Fruit fly (Drosophila melanogaster) whole organism, embryonic: ENCODE results near the gene CG4293.

ENCODE experiments used
- Asciz ChIP-seq: fragments of 200-800 bp; sonication (Bioruptor generic); optimal IDR thresholded peaks from 2 replicates; lab custom pipeline; 2017; ENCODE audit warnings: missing biosample characterization, mild to moderate bottlenecking, missing genetic modification characterization, missing genetic modification reagents
- C15 ChIP-seq: fragments of 200-800 bp; sonication (Bioruptor generic); IDR thresholded peaks from 3 replicates; pipeline ENCODE4 v1.3.6; 2022; ENCODE audit warnings: missing biosample characterization, missing genetic modification characterization
- CG10267 ChIP-seq: fragments of 200-800 bp; sonication (Bioruptor generic); optimal IDR thresholded peaks from 2 replicates; lab custom pipeline; 2018; ENCODE audit warnings: missing biosample characterization, mild to moderate bottlenecking, missing genetic modification characterization, moderate library complexity
- CG10565 ChIP-seq: fragments of 200-800 bp; sonication (Bioruptor generic); optimal IDR thresholded peaks from 3 replicates; lab custom pipeline; 2016; ENCODE audit warnings: missing biosample characterization, mild to moderate bottlenecking, missing genetic modification characterization
- CG11504 ChIP-seq: fragments of 200-800 bp; sonication (Bioruptor generic); optimal IDR thresholded peaks from 3 replicates; lab custom pipeline; 2019; ENCODE audit warnings: missing biosample characterization, mild to moderate bottlenecking, missing genetic modification characterization, moderate library complexity
- CG12236 ChIP-seq: fragments of 200-800 bp; sonication (Bioruptor generic); optimal IDR thresholded peaks from 2 replicates; lab custom pipeline; 2016; ENCODE audit warnings: missing biosample characterization, missing genetic modification characterization
- CG13624 ChIP-seq: fragments of 200-800 bp; sonication (Bioruptor generic); optimal IDR thresholded peaks from 2 replicates; lab custom pipeline; 2016; ENCODE audit warnings: missing biosample characterization, missing genetic modification characterization
- CG14441 ChIP-seq: fragments of 200-800 bp; sonication (Bioruptor generic); IDR thresholded peaks from 2 replicates; pipeline ENCODE4 v1.3.6; 2022; ENCODE audit warnings: missing biosample characterization, missing genetic modification characterization
- CG15601 ChIP-seq: fragments of 200-800 bp; sonication (Bioruptor generic); optimal IDR thresholded peaks from 3 replicates; lab custom pipeline; 2019; ENCODE audit warnings: missing biosample characterization, mild to moderate bottlenecking, missing genetic modification characterization, moderate library complexity
- CG1603 ChIP-seq: fragments of 200-800 bp; sonication (Bioruptor generic); optimal IDR thresholded peaks from 2 replicates; lab custom pipeline; 2019; ENCODE audit warnings: missing biosample characterization, mild to moderate bottlenecking, missing genetic modification characterization, moderate library complexity
- CG17186 ChIP-seq: fragments of 200-800 bp; sonication (Bioruptor generic); optimal IDR thresholded peaks from 3 replicates; lab custom pipeline; 2017; ENCODE audit warnings: missing biosample characterization, missing genetic modification reagents, missing genetic modification characterization
- CG1832 ChIP-seq: fragments of 200-800 bp; sonication (Bioruptor generic); optimal IDR thresholded peaks from 2 replicates; lab custom pipeline; 2017; ENCODE audit warnings: missing biosample characterization, mild to moderate bottlenecking, missing genetic modification characterization, inconsistent platforms
- CG2199 ChIP-seq: fragments of 200-800 bp; sonication (Bioruptor generic); IDR thresholded peaks from 3 replicates; pipeline ENCODE4 v1.3.6; 2022; ENCODE audit warnings: missing biosample characterization, missing genetic modification characterization
- CG34376 ChIP-seq: fragments of 200-800 bp; sonication (Bioruptor generic); optimal IDR thresholded peaks from 2 replicates; lab custom pipeline; 2018; ENCODE audit warnings: missing biosample characterization, mild to moderate bottlenecking, missing genetic modification characterization
- CG42726 ChIP-seq: fragments of 200-800 bp; sonication (Bioruptor generic); IDR thresholded peaks from 2 replicates; pipeline ENCODE4 v1.3.6; 2022; ENCODE audit warnings: missing biosample characterization, missing genetic modification characterization; ENCODE audit not compliant: partially characterized antibody
- CG4328 ChIP-seq: fragments of 200-800 bp; sonication (Bioruptor generic); optimal IDR thresholded peaks from 3 replicates; lab custom pipeline; 2017; ENCODE audit warnings: missing biosample characterization, missing genetic modification reagents, missing genetic modification characterization
- CG4617 ChIP-seq: fragments of 200-800 bp; sonication (Bioruptor generic); optimal IDR thresholded peaks from 3 replicates; lab custom pipeline; 2016; ENCODE audit warnings: missing biosample characterization, missing genetic modification characterization, borderline replicate concordance
- CG7745 ChIP-seq: fragments of 200-800 bp; sonication (Bioruptor generic); optimal IDR thresholded peaks from 2 replicates; lab custom pipeline; 2018; ENCODE audit warnings: missing biosample characterization, mild to moderate bottlenecking, missing genetic modification characterization, moderate library complexity
- CG7963 ChIP-seq: fragments of 200-800 bp; sonication (Bioruptor generic); IDR thresholded peaks from 3 replicates; pipeline ENCODE4 v1.3.6; 2022; ENCODE audit warnings: missing biosample characterization, missing genetic modification characterization; ENCODE audit not compliant: partially characterized antibody
- CG8290 ChIP-seq, 3 experiments: fragments of 200-800 bp; sonication (Bioruptor generic); optimal IDR thresholded peaks; 2 replicates each; lab custom pipeline; 2016 to 2019; ENCODE audit warnings: missing biosample characterization in 3 of 3, missing genetic modification characterization in 3 of 3, mild to moderate bottlenecking in 2 of 3, moderate library complexity in 1 of 3
- CG9797 ChIP-seq: fragments of 200-800 bp; sonication (Bioruptor generic); optimal IDR thresholded peaks from 3 replicates; lab custom pipeline; 2018; ENCODE audit warnings: missing biosample characterization, mild to moderate bottlenecking, missing genetic modification characterization
- CTCF ChIP-seq: fragments of 200-800 bp; sonication (Bioruptor generic); optimal IDR thresholded peaks from 2 replicates; lab custom pipeline; 2017; ENCODE audit warnings: missing biosample characterization, mild to moderate bottlenecking, missing genetic modification characterization, moderate library complexity
- Chrac-16 ChIP-seq: fragments of 200-800 bp; sonication (Bioruptor generic); optimal IDR thresholded peaks from 3 replicates; lab custom pipeline; 2016; ENCODE audit warnings: missing biosample characterization, missing genetic modification characterization
- CoRest ChIP-seq: fragments of 200-800 bp; sonication (Bioruptor generic); optimal IDR thresholded peaks from 3 replicates; lab custom pipeline; 2018; ENCODE audit warnings: missing biosample characterization, mild to moderate bottlenecking, missing genetic modification characterization, moderate library complexity
- Dad ChIP-seq: fragments of 200-800 bp; sonication (Bioruptor generic); optimal IDR thresholded peaks from 3 replicates; lab custom pipeline; 2016; ENCODE audit warnings: missing biosample characterization, missing genetic modification characterization
- Dp ChIP-seq: fragments of 200-800 bp; sonication (Bioruptor generic); optimal IDR thresholded peaks from 2 replicates; lab custom pipeline; 2018; ENCODE audit warnings: missing biosample characterization, mild to moderate bottlenecking, missing genetic modification characterization, moderate library complexity
- Ets97D ChIP-seq: fragments of 200-800 bp; sonication (Bioruptor generic); optimal IDR thresholded peaks from 3 replicates; lab custom pipeline; 2016; ENCODE audit warnings: missing biosample characterization, missing genetic modification characterization
- Hmr ChIP-seq: fragments of 200-800 bp; sonication (Bioruptor generic); optimal IDR thresholded peaks from 3 replicates; lab custom pipeline; 2017; ENCODE audit warnings: mild to moderate bottlenecking, missing biosample characterization, missing genetic modification reagents, missing genetic modification characterization
- Max ChIP-seq: fragments of 200-800 bp; sonication (Bioruptor generic); optimal IDR thresholded peaks from 2 replicates; lab custom pipeline; 2016; ENCODE audit warnings: missing biosample characterization, mild to moderate bottlenecking, missing genetic modification characterization
- Meics ChIP-seq: fragments of 200-800 bp; sonication (Bioruptor generic); optimal IDR thresholded peaks from 2 replicates; lab custom pipeline; 2017; ENCODE audit warnings: missing biosample characterization, mild to moderate bottlenecking, missing genetic modification characterization
- Myb ChIP-seq: fragments of 200-800 bp; sonication (Bioruptor generic); optimal IDR thresholded peaks from 2 replicates; lab custom pipeline; 2016; ENCODE audit warnings: missing biosample characterization, missing genetic modification characterization
- Nf-YC ChIP-seq: fragments of 200-800 bp; optimal IDR thresholded peaks from 3 replicates; lab custom pipeline; 2019; ENCODE audit warnings: missing biosample characterization, mild to moderate bottlenecking, missing genetic modification characterization, moderate library complexity
- Opbp ChIP-seq: fragments of 200-800 bp; sonication (Bioruptor generic); IDR thresholded peaks from 3 replicates; pipeline ENCODE4 v1.3.6; 2022; ENCODE audit warnings: missing biosample characterization, missing genetic modification characterization; ENCODE audit not compliant: partially characterized antibody
- Scr ChIP-seq: fragments of 200-800 bp; sonication (Bioruptor generic); IDR thresholded peaks from 2 replicates; pipeline ENCODE4 v1.3.6; 2022; ENCODE audit warnings: missing biosample characterization, missing genetic modification characterization; ENCODE audit not compliant: partially characterized antibody
- btn ChIP-seq: fragments of 200-800 bp; sonication (Bioruptor generic); optimal IDR thresholded peaks from 2 replicates; lab custom pipeline; 2016; ENCODE audit warnings: missing biosample characterization, missing genetic modification characterization
- cg ChIP-seq: fragments of 200-800 bp; sonication (Bioruptor generic); optimal IDR thresholded peaks from 3 replicates; lab custom pipeline; 2019; ENCODE audit warnings: missing biosample characterization, mild to moderate bottlenecking, missing genetic modification characterization, moderate library complexity
- cwo ChIP-seq: fragments of 200-800 bp; sonication (Bioruptor generic); optimal IDR thresholded peaks from 3 replicates; lab custom pipeline; 2017; ENCODE audit warnings: missing biosample characterization, missing genetic modification characterization, mild to moderate bottlenecking, moderate library complexity, missing genetic modification reagents
- dmrt99B ChIP-seq: fragments of 200-800 bp; sonication (Bioruptor generic); optimal IDR thresholded peaks from 2 replicates; lab custom pipeline; 2018; ENCODE audit warnings: missing biosample characterization, mild to moderate bottlenecking, missing genetic modification characterization, moderate library complexity
- ems ChIP-seq: fragments of 200-800 bp; sonication (Bioruptor generic); optimal IDR thresholded peaks from 3 replicates; lab custom pipeline; 2016; ENCODE audit warnings: missing biosample characterization, missing genetic modification characterization
- fd96Cb ChIP-seq: fragments of 200-800 bp; sonication (Bioruptor generic); optimal IDR thresholded peaks from 2 replicates; lab custom pipeline; 2018; ENCODE audit warnings: missing biosample characterization, mild to moderate bottlenecking, missing genetic modification characterization, moderate library complexity
- fu2 ChIP-seq: fragments of 200-800 bp; sonication (Bioruptor generic); optimal IDR thresholded peaks from 2 replicates; lab custom pipeline; 2016; ENCODE audit warnings: missing biosample characterization, missing genetic modification characterization
- gce ChIP-seq: fragments of 200-800 bp; sonication (Bioruptor generic); IDR thresholded peaks from 3 replicates; pipeline ENCODE4 v1.3.6; 2022; ENCODE audit warnings: missing biosample characterization, missing genetic modification characterization
- gfzf ChIP-seq: fragments of 200-800 bp; sonication (Bioruptor generic); optimal IDR thresholded peaks from 2 replicates; lab custom pipeline; 2016; ENCODE audit warnings: missing biosample characterization, mild to moderate bottlenecking, missing genetic modification characterization, moderate library complexity
- grn ChIP-seq: fragments of 200-800 bp; sonication (Bioruptor generic); optimal IDR thresholded peaks from 3 replicates; lab custom pipeline; 2017; ENCODE audit warnings: missing biosample characterization, missing genetic modification characterization
- jigr1 ChIP-seq: fragments of 200-800 bp; sonication (Bioruptor generic); IDR thresholded peaks from 3 replicates; pipeline ENCODE4 v1.3.6; 2022; ENCODE audit warnings: missing biosample characterization, missing genetic modification characterization
- kah ChIP-seq: fragments of 200-800 bp; sonication (Bioruptor generic); optimal IDR thresholded peaks from 2 replicates; lab custom pipeline; 2018; ENCODE audit warnings: missing biosample characterization, mild to moderate bottlenecking, missing genetic modification characterization
- nerfin-2 ChIP-seq: fragments of 200-800 bp; sonication (Bioruptor generic); IDR thresholded peaks from 2 replicates; pipeline ENCODE4 v1.3.6; 2022; ENCODE audit warnings: missing biosample characterization, missing genetic modification characterization; ENCODE audit not compliant: partially characterized antibody
- onecut ChIP-seq: fragments of 200-800 bp; sonication (Bioruptor generic); IDR thresholded peaks from 2 replicates; pipeline ENCODE4 v1.3.6; 2022; ENCODE audit warnings: missing biosample characterization, missing genetic modification characterization
- stwl ChIP-seq: fragments of 200-800 bp; sonication (Bioruptor generic); optimal IDR thresholded peaks from 3 replicates; lab custom pipeline; 2018; ENCODE audit warnings: missing biosample characterization, mild to moderate bottlenecking, missing genetic modification characterization, moderate library complexity
- trem ChIP-seq: fragments of 200-800 bp; optimal IDR thresholded peaks from 3 replicates; lab custom pipeline; 2019; ENCODE audit warnings: missing biosample characterization, mild to moderate bottlenecking, missing genetic modification characterization, moderate library complexity

The CG4293 gene

DNA sequence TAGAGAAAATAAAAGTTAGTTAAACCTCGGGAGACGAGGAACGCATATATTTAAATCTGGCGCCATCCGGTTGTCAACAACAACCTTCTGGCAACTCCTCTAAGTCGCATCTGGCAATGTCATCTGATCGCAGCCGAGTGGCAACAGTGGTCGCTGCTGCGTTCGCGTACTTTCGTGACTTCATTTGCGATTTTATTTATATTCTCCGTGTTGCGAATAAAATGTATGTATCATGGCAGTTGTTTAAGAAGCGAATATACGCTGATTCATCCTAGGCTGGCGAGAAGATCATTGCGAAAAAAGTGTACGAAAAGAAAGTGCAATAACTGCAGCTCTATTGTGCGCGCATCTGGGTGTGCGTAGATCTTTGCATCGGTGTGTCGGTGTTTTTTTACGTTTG lies 33.8 kb downstream of the CG4293 start, which contains the start of gene svr (continued):
- TF ChIP-seq CG42726, result no peak
- peak; percentile 38 for TF ChIP-seq CG9797 (GFP tag; lab: Kevin White, UChicago)
- no peak for TF ChIP-seq CG7745 (tag; lab: Kevin White, UChicago)
- TF ChIP-seq Max, result no peak
- TF ChIP-seq CG1603, result peak; percentile 65
- peak; percentile 58 for TF ChIP-seq CG4617
- no peak for TF ChIP-seq Nf-YC (tag; lab: Kevin White, UChicago)
- TF ChIP-seq grn (GFP tag; lab: Kevin White, UChicago), result no peak
- no peak for TF ChIP-seq Dad
- TF ChIP-seq CoRest, result peak; percentile 15
- TF ChIP-seq Dp (GFP tag; lab: Kevin White, UChicago), result peak; percentile 91
- no peak for TF ChIP-seq jigr1 (GFP tag; lab: Robert Waterston, UW)
- peak; percentile 12 for TF ChIP-seq CG11504 (tag; lab: Kevin White, UChicago)
- no peak for TF ChIP-seq kah (GFP tag; lab: Kevin White, UChicago)
- TF ChIP-seq Opbp (GFP tag; lab: Robert Waterston, UW), result 0 out of 3 replicates have a peak, but pooled peaks have one; percentile 26
- peak; percentile 45 for TF ChIP-seq Ets97D (GFP tag; lab: Kevin White, UChicago)
- TF ChIP-seq CG10565, result no peak
- no peak for TF ChIP-seq CG2199 (GFP tag; lab: Robert Waterston, UW)
- TF ChIP-seq CG8290 (GFP tag; optimal IDR thresholded peaks at IDR 0.05; lab: Kevin White, UChicago), result no peak
- TF ChIP-seq CG8290 (tag; optimal IDR thresholded peaks at IDR 0.05; lab: Kevin White, UChicago), result peak in 1 of 2 experiments; percentile 37
- no peak for TF ChIP-seq CG15601 (tag; lab: Kevin White, UChicago)
- no peak for TF ChIP-seq Hmr (GFP tag; lab: Kevin White, UChicago)
- TF ChIP-seq fu2 (GFP tag; lab: Kevin White, UChicago), result no peak
- TF ChIP-seq nerfin-2 (GFP tag; lab: Robert Waterston, UW), result no peak
- TF ChIP-seq CG34376 (GFP tag; lab: Kevin White, UChicago), result peak; percentile 9
- TF ChIP-seq CG7963 (GFP tag; lab: Robert Waterston, UW), result no peak
- peak; percentile 78 for TF ChIP-seq cg
- no peak for TF ChIP-seq dmrt99B (tag; lab: Kevin White, UChicago)
- peak; percentile 45 for TF ChIP-seq trem
- TF ChIP-seq Myb (GFP tag; lab: Kevin White, UChicago), result peak; percentile 19
- no peak for TF ChIP-seq CG4328 (GFP tag; lab: Kevin White, UChicago)
- peak; percentile 37 for TF ChIP-seq CG10267
- TF ChIP-seq CG1832 (GFP tag; lab: Kevin White, UChicago), result no peak
- TF ChIP-seq Chrac-16, result no peak
- TF ChIP-seq CG14441 (GFP tag; lab: Robert Waterston, UW), result no peak
- no peak for TF ChIP-seq Asciz (GFP tag; lab: Kevin White, UChicago)
- no peak for TF ChIP-seq gce (GFP tag; lab: Robert Waterston, UW)
- TF ChIP-seq CG13624 (GFP tag; lab: Kevin White, UChicago), result no peak
- no peak for TF ChIP-seq fd96Cb
- peak; percentile 50 for TF ChIP-seq CTCF (GFP tag; lab: Kevin White, UChicago)
- no peak for TF ChIP-seq Meics
- peak; percentile 39 for TF ChIP-seq Scr (GFP tag; lab: Robert Waterston, UW)
- TF ChIP-seq gfzf (GFP tag; lab: Kevin White, UChicago), result peak; percentile 19
- no peak for TF ChIP-seq C15 (GFP tag; lab: Robert Waterston, UW)
- no peak for TF ChIP-seq ems (GFP tag; lab: Kevin White, UChicago)
- no peak for TF ChIP-seq CG12236 (GFP tag; lab: Kevin White, UChicago)
- peak; percentile 84 for TF ChIP-seq CG17186
- TF ChIP-seq stwl (tag; lab: Kevin White, UChicago), result peak; percentile 18
- TF ChIP-seq btn (GFP tag; lab: Kevin White, UChicago), result no peak
- TF ChIP-seq onecut (GFP tag; lab: Robert Waterston, UW), result no peak
- no peak for TF ChIP-seq cwo (GFP tag; lab: Kevin White, UChicago)
